Worm (Caenorhabditis elegans): ENCODE results near the gene spp-2.

DNA sequence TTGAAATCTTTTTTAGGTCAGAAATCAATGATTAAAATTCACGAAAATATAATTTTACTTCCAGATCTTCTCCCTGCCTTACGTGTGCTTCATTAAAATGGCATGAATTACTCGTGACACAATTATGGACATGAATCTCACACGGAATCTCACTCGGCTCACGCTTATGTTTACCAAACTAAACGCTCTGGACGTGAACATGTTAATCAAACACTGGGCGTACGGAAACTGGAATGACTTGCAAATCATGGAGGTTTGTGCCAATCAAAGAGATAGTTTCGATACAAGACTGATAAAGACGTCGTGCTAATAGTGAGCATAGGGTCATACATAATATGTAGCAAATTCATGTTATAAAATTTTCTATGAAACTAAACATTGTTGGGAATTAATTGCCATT is 2.1 kb downstream of the spp-2 start:
- TF ChIP-seq nhr-12 (tag; optimal IDR thresholded peaks at IDR 0.05) (no peak), unc-62 (GFP tag; optimal IDR thresholded peaks at IDR 0.05) (no peak), ceh-8 (GFP tag; optimal IDR thresholded peaks at IDR 0.05) (no peak), nhr-28 (tag; optimal IDR thresholded peaks at IDR 0.05) (no peak)
